Worm (Caenorhabditis elegans): ENCODE results near the gene T05H10.4.

DNA sequence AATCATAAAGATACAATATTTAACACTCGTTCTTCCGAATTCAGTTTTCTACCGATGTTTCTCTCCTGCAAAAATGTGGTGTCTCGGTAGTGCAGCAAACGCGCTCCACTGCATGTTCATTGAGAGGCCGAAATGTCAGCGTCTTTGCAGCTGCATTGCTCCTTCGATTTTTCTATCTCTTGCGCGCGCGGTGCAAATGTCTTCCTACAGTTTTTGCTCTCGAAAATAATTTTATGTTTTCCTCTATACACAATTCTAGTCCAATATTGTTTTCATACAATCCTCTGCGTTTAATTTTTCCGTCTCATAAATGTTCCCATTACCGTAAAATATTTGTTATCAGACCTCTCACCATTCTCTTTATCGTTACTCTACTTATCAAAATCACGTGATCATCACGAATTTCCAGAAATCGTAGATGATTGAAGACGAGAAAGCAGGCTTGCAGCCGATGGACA, 9.4 kb downstream of the T05H10.4 start, which contains the start of gene ufd-2:
- TF ChIP-seq elt-3 (tag; optimal IDR thresholded peaks at IDR 0.05) = no peak
- no peak for TF ChIP-seq snpc-4 (tag; optimal IDR thresholded peaks at IDR 0.05)

Data from whole organism, L1 larva.